Fruit fly (Drosophila melanogaster) whole organism: Measurements from ENCODE around the gene CG10086.

Source experiments
- Dll ChIP-seq: fragments of >200 bp; optimal IDR thresholded peaks from 2 replicates; lab custom pipeline; 2017
- pan ChIP-seq: fragments of >200 bp; optimal IDR thresholded peaks from 2 replicates; lab custom pipeline; 2017
- psq ChIP-seq: fragments of >200 bp; optimal IDR thresholded peaks from 2 replicates; lab custom pipeline; 2017

dm6 chr3R:7790087-7790486 is 346 bp upstream of the CG10086 start, which contains the start of gene CG18746:
- no peak for TF ChIP-seq psq (lab: Kevin White, UChicago)
- no peak for TF ChIP-seq pan (lab: Kevin White, UChicago)
- no peak for TF ChIP-seq Dll
